Worm (Caenorhabditis elegans) whole organism, young adult: ENCODE data around the gene B0034.1.

Source experiments
- B0261.1 ChIP-seq: sonication (generic microtip); optimal IDR thresholded peaks from 2 replicates; lab custom pipeline; 2016; ENCODE audit warnings: mild to moderate bottlenecking, missing genetic modification characterization, moderate library complexity, missing compliant biosample characterization
- C06A6.2 ChIP-seq: fragments of 200-800 bp; sonication (Bioruptor generic); conservative IDR thresholded peaks from 2 replicates; pipeline ENCODE4 v1.3.6; 2022; ENCODE audit warnings: missing genetic modification characterization, missing compliant biosample characterization
- C17E4.6 ChIP-seq: fragments of 200-800 bp; sonication (Bioruptor generic); IDR thresholded peaks from 2 replicates; pipeline ENCODE4 v1.3.6; 2022; ENCODE audit warnings: missing genetic modification reagents, missing genetic modification characterization, missing compliant biosample characterization
- D2030.7 ChIP-seq: fragments of 200-800 bp; sonication (Bioruptor generic); IDR thresholded peaks from 2 replicates; pipeline ENCODE4 v1.3.6; 2022; ENCODE audit warnings: missing genetic modification reagents, missing genetic modification characterization, missing compliant biosample characterization
- F49E8.2 ChIP-seq: sonication (generic microtip); optimal IDR thresholded peaks from 3 replicates; lab custom pipeline; 2017; ENCODE audit warnings: missing genetic modification characterization, mild to moderate bottlenecking, missing compliant biosample characterization, antibody characterized with exemption, moderate library complexity; ENCODE audit not compliant: insufficient read depth
- F57A8.1 ChIP-seq: fragments of 200-800 bp; sonication (Bioruptor generic); optimal IDR thresholded peaks from 2 replicates; lab custom pipeline; 2018; ENCODE audit warnings: mild to moderate bottlenecking, missing genetic modification characterization, moderate library complexity, missing compliant biosample characterization
- F57C9.4 ChIP-seq: sonication (generic microtip); optimal IDR thresholded peaks from 2 replicates; lab custom pipeline; 2017; ENCODE audit warnings: mild to moderate bottlenecking, missing genetic modification characterization, missing compliant biosample characterization
- T07F8.4 ChIP-seq: sonication (generic microtip); optimal IDR thresholded peaks from 2 replicates; lab custom pipeline; 2016; ENCODE audit warnings: mild to moderate bottlenecking, missing genetic modification characterization, moderate library complexity, missing compliant biosample characterization
- Y53G8AR.9 ChIP-seq: fragments of 200-800 bp; sonication (Bioruptor generic); conservative IDR thresholded peaks from 2 replicates; pipeline ENCODE4 v1.3.6; 2022; ENCODE audit warnings: missing genetic modification reagents, missing genetic modification characterization, missing compliant biosample characterization
- Y79H2A.3 ChIP-seq: fragments of 200-800 bp; sonication (Bioruptor generic); conservative IDR thresholded peaks from 2 replicates; pipeline ENCODE4 v1.3.6; 2022; ENCODE audit warnings: missing genetic modification reagents, missing genetic modification characterization, missing compliant biosample characterization
- attf-3 ChIP-seq: fragments of 200-800 bp; sonication (Bioruptor generic); conservative IDR thresholded peaks from 2 replicates; pipeline ENCODE4 v1.3.6; 2022; ENCODE audit warnings: missing genetic modification reagents, missing genetic modification characterization, missing compliant biosample characterization
- ceh-100 ChIP-seq: fragments of 200-800 bp; sonication (Bioruptor generic); IDR thresholded peaks from 2 replicates; pipeline ENCODE4 v1.3.6; 2022; ENCODE audit warnings: missing genetic modification reagents, missing genetic modification characterization, missing compliant biosample characterization
- ceh-58 ChIP-seq: fragments of 200-800 bp; sonication (Bioruptor generic); IDR thresholded peaks from 2 replicates; pipeline ENCODE4 v1.3.6; 2022; ENCODE audit warnings: missing genetic modification characterization, missing compliant biosample characterization
- ceh-79 ChIP-seq: sonication (generic microtip); optimal IDR thresholded peaks from 2 replicates; lab custom pipeline; 2017; ENCODE audit warnings: mild to moderate bottlenecking, missing genetic modification characterization, missing compliant biosample characterization
- chd-7 ChIP-seq: sonication (generic microtip); optimal IDR thresholded peaks from 2 replicates; lab custom pipeline; 2016; ENCODE audit warnings: mild to moderate bottlenecking, missing genetic modification characterization, moderate library complexity, missing compliant biosample characterization
- dpl-1 ChIP-seq: fragments of 150-350 bp; optimal IDR thresholded peaks from 2 replicates; lab custom pipeline; 2014; ENCODE audit warnings: missing biosample characterization, missing genetic modification reagents, missing genetic modification characterization
- efl-1 ChIP-seq: fragments of 150-350 bp; optimal IDR thresholded peaks from 2 replicates; lab custom pipeline; 2014; ENCODE audit warnings: missing biosample characterization, missing genetic modification reagents, missing genetic modification characterization
- egl-44 ChIP-seq: fragments of 200-800 bp; sonication (Bioruptor generic); IDR thresholded peaks from 2 replicates; pipeline ENCODE4 v1.3.6; 2022; ENCODE audit warnings: missing genetic modification reagents, missing genetic modification characterization, missing compliant biosample characterization
- hmg-20 ChIP-seq: fragments of 200-800 bp; sonication (Bioruptor generic); IDR thresholded peaks from 2 replicates; pipeline ENCODE4 v1.3.6; 2022; ENCODE audit warnings: missing genetic modification reagents, missing genetic modification characterization, missing compliant biosample characterization
- madf-3 ChIP-seq: fragments of 200-800 bp; sonication (Bioruptor generic); IDR thresholded peaks from 2 replicates; pipeline ENCODE4 v1.3.6; 2022; ENCODE audit warnings: missing genetic modification reagents, missing genetic modification characterization, missing compliant biosample characterization
- madf-8 ChIP-seq: fragments of 200-800 bp; sonication (Bioruptor generic); conservative IDR thresholded peaks from 2 replicates; pipeline ENCODE4 v1.3.6; 2022; ENCODE audit warnings: missing genetic modification reagents, missing genetic modification characterization, missing compliant biosample characterization
- mcd-1 ChIP-seq: fragments of 200-800 bp; sonication (Bioruptor generic); IDR thresholded peaks from 2 replicates; pipeline ENCODE4 v1.3.6; 2022; ENCODE audit warnings: missing genetic modification reagents, missing genetic modification characterization, missing compliant biosample characterization
- mel-28 ChIP-seq: sonication (generic microtip); optimal IDR thresholded peaks from 2 replicates; lab custom pipeline; 2016; ENCODE audit warnings: borderline replicate concordance, mild to moderate bottlenecking, missing genetic modification characterization, missing compliant biosample characterization
- nfya-2 ChIP-seq: fragments of 200-800 bp; sonication (Bioruptor generic); IDR thresholded peaks from 2 replicates; pipeline ENCODE4 v1.3.6; 2022; ENCODE audit warnings: missing genetic modification reagents, missing genetic modification characterization, missing compliant biosample characterization
- nhr-179 ChIP-seq: sonication (generic microtip); optimal IDR thresholded peaks from 2 replicates; lab custom pipeline; 2016; ENCODE audit warnings: mild to moderate bottlenecking, missing genetic modification characterization, missing compliant biosample characterization
- nhr-27 ChIP-seq: fragments of 200-800 bp; sonication (Bioruptor generic); optimal IDR thresholded peaks from 2 replicates; lab custom pipeline; 2018; ENCODE audit warnings: mild to moderate bottlenecking, missing genetic modification characterization, moderate library complexity, missing compliant biosample characterization
- pbrm-1 ChIP-seq: fragments of 200-800 bp; sonication (Bioruptor generic); IDR thresholded peaks from 2 replicates; pipeline ENCODE4 v1.3.6; 2022; ENCODE audit warnings: missing genetic modification reagents, missing genetic modification characterization, missing compliant biosample characterization
- rcor-1 ChIP-seq: fragments of 200-800 bp; sonication (Bioruptor generic); IDR thresholded peaks from 2 replicates; pipeline ENCODE4 v1.3.6; 2022; ENCODE audit warnings: missing genetic modification reagents, missing genetic modification characterization, missing compliant biosample characterization
- rec-8 ChIP-seq, 2 experiments: sonication (generic microtip); optimal IDR thresholded peaks; 2 replicates each; lab custom pipeline; 2016; ENCODE audit warnings: mild to moderate bottlenecking in 2 of 2, missing genetic modification characterization in 2 of 2, missing genetic modification reagents in 2 of 2, missing genotype in 2 of 2, missing biosample characterization in 1 of 2, missing compliant biosample characterization in 1 of 2, moderate library complexity in 1 of 2
- sdz-38 ChIP-seq: sonication (generic microtip); optimal IDR thresholded peaks from 2 replicates; lab custom pipeline; 2016; ENCODE audit warnings: missing genotype, missing genetic modification characterization, missing compliant biosample characterization
- sea-2 ChIP-seq: fragments of 200-800 bp; sonication (Bioruptor generic); IDR thresholded peaks from 2 replicates; pipeline ENCODE4 v1.3.6; 2022; ENCODE audit warnings: missing genetic modification characterization, missing compliant biosample characterization
- snpc-1.3 ChIP-seq: sonication (generic microtip); optimal IDR thresholded peaks from 2 replicates; lab custom pipeline; 2017; ENCODE audit warnings: missing genetic modification characterization, mild to moderate bottlenecking, missing compliant biosample characterization, antibody characterized with exemption, moderate library complexity, missing genotype, missing genetic modification reagents; ENCODE audit not compliant: insufficient read depth
- snpc-4 ChIP-seq, 5 experiments: fragments of 150-350 bp in 1 of 5; sonication (generic microtip) in 4 of 5; optimal IDR thresholded peaks; 2 replicates each; lab custom pipeline; 2014 to 2018; ENCODE audit warnings: missing genetic modification characterization in 5 of 5, missing biosample characterization in 3 of 5, antibody characterized with exemption in 2 of 5, mild to moderate bottlenecking in 2 of 5, missing compliant biosample characterization in 2 of 5, missing genotype in 2 of 5, moderate library complexity in 2 of 5, missing genetic modification reagents in 1 of 5
- unc-62 ChIP-seq: fragments of 150-350 bp; optimal IDR thresholded peaks from 2 replicates; lab custom pipeline; 2014; ENCODE audit warnings: missing biosample characterization, missing genetic modification reagents, missing genetic modification characterization
- xnd-1 ChIP-seq: sonication (generic microtip); optimal IDR thresholded peaks from 2 replicates; lab custom pipeline; 2016; ENCODE audit warnings: missing genotype, missing genetic modification reagents, missing genetic modification characterization, missing compliant biosample characterization
- ztf-25 ChIP-seq: fragments of 200-800 bp; sonication (Bioruptor generic); IDR thresholded peaks from 2 replicates; pipeline ENCODE4 v1.3.6; 2022; ENCODE audit warnings: missing genetic modification reagents, missing genetic modification characterization, missing compliant biosample characterization
- ztf-6 ChIP-seq: fragments of 200-800 bp; sonication (Bioruptor generic); IDR thresholded peaks from 2 replicates; pipeline ENCODE4 v1.3.6; 2022; ENCODE audit warnings: missing genetic modification reagents, missing genetic modification characterization, missing compliant biosample characterization

The B0034.1 gene

ce11 chrII:5996066-5996465, 27.9 kb downstream of the B0034.1 start, which contains the start of gene ins-4:
Gene ins-4 (plus strand): TSS chrII:5996366.
- TF ChIP-seq C06A6.2 (GFP tag; lab: Robert Waterston, UW) (no peak), xnd-1 (tag; lab: Kevin White, UChicago) (no peak), C17E4.6 (GFP tag; lab: Robert Waterston, UW) (no peak), nfya-2 (GFP tag; lab: Robert Waterston, UW) (no peak), F57C9.4 (tag; lab: Kevin White, UChicago) (no peak), mcd-1 (no peak), F57A8.1 (no peak), rec-8 (tag; optimal IDR thresholded peaks at IDR 0.05; lab: Kevin White, UChicago) (no peak), ceh-100 (GFP tag; lab: Robert Waterston, UW) (no peak)

DNA sequence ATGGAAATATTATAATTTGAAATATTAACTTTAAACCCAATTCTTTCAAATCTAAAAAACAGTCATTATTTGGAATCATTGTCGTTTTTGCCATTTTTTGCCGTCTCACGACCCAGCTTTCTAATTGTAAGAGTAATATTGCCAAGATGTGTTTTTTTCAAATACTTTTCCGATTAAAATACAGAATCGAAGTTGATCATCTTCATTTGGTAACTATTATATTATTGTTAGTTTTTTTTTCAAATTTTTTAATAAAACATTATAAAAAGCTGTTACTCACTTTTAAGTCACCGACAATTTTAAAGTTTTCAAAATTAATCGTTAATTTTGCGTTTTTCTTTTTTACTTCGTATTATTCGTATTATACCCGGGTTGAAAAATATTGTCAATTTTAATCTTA, 29.1 kb downstream of the B0034.1 start, which contains the start of gene ins-5:
Gene ins-5, plus strand, starts transcription at position 301 of the 400 bp plus-strand sequence.
- TF ChIP-seq B0261.1 (tag; lab: Kevin White, UChicago) (no peak), F57A8.1 (no peak), F49E8.2 (tag; lab: Kevin White, UChicago) (no peak), rcor-1 (no peak), chd-7 (tag; lab: Kevin White, UChicago) (no peak), ceh-79 (no peak), ztf-25 (GFP tag; lab: Robert Waterston, UW) (no peak), sea-2 (no peak), nhr-27 (no peak), T07F8.4 (no peak), dpl-1 (no peak), Y53G8AR.9 (GFP tag; lab: Robert Waterston, UW) (no peak), egl-44 (GFP tag; lab: Robert Waterston, UW) (no peak), hmg-20 (GFP tag; lab: Robert Waterston, UW) (no peak)

DNA sequence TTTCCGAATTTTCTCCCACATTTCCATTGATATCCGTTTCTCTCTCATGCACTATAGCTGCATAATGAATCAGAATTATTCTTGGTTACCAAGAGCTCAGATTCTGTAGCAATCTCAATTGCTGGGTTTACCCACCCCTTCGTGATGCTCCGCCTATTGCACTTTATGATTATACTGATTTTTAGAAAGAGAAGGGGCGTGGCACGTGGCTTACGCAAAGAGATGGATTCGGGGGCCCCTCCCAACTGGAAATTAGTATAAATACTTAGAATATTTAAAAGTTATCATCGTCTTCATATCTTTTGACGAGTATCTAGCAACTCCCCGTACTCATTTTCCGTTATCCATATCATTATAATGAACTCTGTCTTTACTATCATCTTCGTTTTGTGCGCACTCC, 32.0 kb downstream of the B0034.1 start, which contains the start of gene ins-6:
Gene ins-6, plus strand, starts transcription at position 301 of the 400 bp plus-strand sequence.
- TF ChIP-seq ceh-58 (GFP tag; lab: Robert Waterston, UW), result no peak
- TF ChIP-seq madf-3 (GFP tag; lab: Robert Waterston, UW), result no peak
- TF ChIP-seq dpl-1, result no peak
- no peak for TF ChIP-seq snpc-1.3 (tag; lab: Kevin White, UChicago)
- no peak for TF ChIP-seq snpc-4 (GFP tag; optimal IDR thresholded peaks at IDR 0.05; lab: Kevin White, UChicago)
- no peak for TF ChIP-seq snpc-4 (tag; optimal IDR thresholded peaks at IDR 0.05; lab: Kevin White, UChicago)
- TF ChIP-seq mel-28 (tag; lab: Kevin White, UChicago), result no peak
- no peak for TF ChIP-seq C06A6.2 (GFP tag; lab: Robert Waterston, UW)
- no peak for TF ChIP-seq unc-62 (GFP tag; lab: Kevin White, UChicago)
- no peak for TF ChIP-seq efl-1 (GFP tag; lab: Kevin White, UChicago)
- no peak for TF ChIP-seq sdz-38 (tag; lab: Kevin White, UChicago)
- no peak for TF ChIP-seq Y79H2A.3 (GFP tag; lab: Robert Waterston, UW)
- TF ChIP-seq ztf-6 (GFP tag; lab: Robert Waterston, UW), result no peak
- TF ChIP-seq D2030.7 (GFP tag; lab: Robert Waterston, UW), result no peak
- TF ChIP-seq nhr-179 (tag; lab: Kevin White, UChicago), result no peak
- TF ChIP-seq madf-8 (GFP tag; lab: Robert Waterston, UW), result no peak
- TF ChIP-seq pbrm-1, result no peak
- no peak for TF ChIP-seq attf-3
